Worm (Caenorhabditis elegans) whole organism, L2 larva: ENCODE data around the gene Y94H6A.7.

Experiments
- C34F6.9 ChIP-seq: fragments of 150-350 bp; optimal IDR thresholded peaks from 2 replicates; lab custom pipeline; 2014; ENCODE audit warnings: missing biosample characterization, missing genetic modification characterization
- F13H6.1 ChIP-seq: sonication (generic microtip); optimal IDR thresholded peaks from 2 replicates; lab custom pipeline; 2016; ENCODE audit warnings: missing genetic modification characterization, missing compliant biosample characterization
- R02D3.7 ChIP-seq: fragments of 150-350 bp; optimal IDR thresholded peaks from 2 replicates; lab custom pipeline; 2014; ENCODE audit warnings: missing biosample characterization, missing genetic modification characterization
- Y55F3AM.14 ChIP-seq: fragments of 200-800 bp; sonication (Bioruptor generic); optimal IDR thresholded peaks from 2 replicates; lab custom pipeline; 2018; ENCODE audit warnings: mild to moderate bottlenecking, missing genetic modification characterization, missing compliant biosample characterization
- ZK546.5 ChIP-seq: sonication (generic microtip); optimal IDR thresholded peaks from 2 replicates; lab custom pipeline; 2017; ENCODE audit warnings: missing biosample characterization, missing genetic modification characterization
- alr-1 ChIP-seq: fragments of 150-350 bp; optimal IDR thresholded peaks from 2 replicates; lab custom pipeline; 2014; ENCODE audit warnings: missing biosample characterization, missing genetic modification characterization
- aly-2 ChIP-seq: fragments of 150-350 bp; optimal IDR thresholded peaks from 2 replicates; lab custom pipeline; 2014; ENCODE audit warnings: missing biosample characterization, missing genetic modification characterization
- ama-1 ChIP-seq: fragments of 150-350 bp; optimal IDR thresholded peaks from 2 replicates; lab custom pipeline; 2018; ENCODE audit warnings: inconsistent platforms
- blmp-1 ChIP-seq: sonication (generic microtip); optimal IDR thresholded peaks from 2 replicates; lab custom pipeline; 2017; ENCODE audit warnings: missing genetic modification characterization, mild to moderate bottlenecking, missing compliant biosample characterization, antibody characterized with exemption, moderate library complexity; ENCODE audit not compliant: insufficient read depth
- ceh-16 ChIP-seq: fragments of 150-350 bp; optimal IDR thresholded peaks from 2 replicates; lab custom pipeline; 2014; ENCODE audit warnings: missing biosample characterization, missing genetic modification characterization
- crh-2 ChIP-seq: sonication (generic microtip); optimal IDR thresholded peaks from 2 replicates; lab custom pipeline; 2017; ENCODE audit warnings: missing biosample characterization, missing genetic modification characterization
- dmd-4 ChIP-seq: sonication (generic microtip); optimal IDR thresholded peaks from 2 replicates; lab custom pipeline; 2017; ENCODE audit warnings: missing biosample characterization, missing genetic modification characterization
- elt-1 ChIP-seq: fragments of 150-350 bp; optimal IDR thresholded peaks from 2 replicates; lab custom pipeline; 2014; ENCODE audit warnings: missing biosample characterization, missing genetic modification characterization
- elt-3 ChIP-seq: sonication (generic microtip); optimal IDR thresholded peaks from 2 replicates; lab custom pipeline; 2017; ENCODE audit warnings: missing biosample characterization, missing genetic modification characterization
- fos-1 ChIP-seq: fragments of 150-350 bp; optimal IDR thresholded peaks from 2 replicates; lab custom pipeline; 2014; ENCODE audit warnings: missing biosample characterization, missing genetic modification characterization
- gmeb-1 ChIP-seq: fragments of 150-350 bp; optimal IDR thresholded peaks from 2 replicates; lab custom pipeline; 2014; ENCODE audit warnings: missing biosample characterization, missing genetic modification characterization
- lin-13 ChIP-seq: fragments of 150-350 bp; optimal IDR thresholded peaks from 2 replicates; lab custom pipeline; 2014; ENCODE audit warnings: missing biosample characterization, missing genetic modification reagents, missing genetic modification characterization
- lin-39 ChIP-seq: fragments of 150-350 bp; optimal IDR thresholded peaks from 2 replicates; lab custom pipeline; 2014; ENCODE audit warnings: missing biosample characterization, missing genetic modification reagents, missing genetic modification characterization
- lsy-2 ChIP-seq, 2 experiments: fragments of 150-350 bp in 1 of 2; sonication (generic microtip) in 1 of 2; optimal IDR thresholded peaks; 2 replicates each; lab custom pipeline; 2014 to 2017; ENCODE audit warnings: missing biosample characterization in 2 of 2, missing genetic modification characterization in 2 of 2
- mab-5 ChIP-seq: fragments of 150-350 bp; optimal IDR thresholded peaks from 2 replicates; lab custom pipeline; 2014; ENCODE audit warnings: missing biosample characterization, missing genetic modification characterization
- mdl-1 ChIP-seq, 2 experiments: fragments of 150-350 bp in 1 of 2; sonication (generic microtip) in 1 of 2; optimal IDR thresholded peaks; 2 replicates each; lab custom pipeline; 2017; ENCODE audit warnings: missing biosample characterization in 2 of 2, missing genetic modification characterization in 2 of 2
- nhr-10 ChIP-seq: sonication (generic microtip); optimal IDR thresholded peaks from 2 replicates; lab custom pipeline; 2017; ENCODE audit warnings: missing biosample characterization, missing genetic modification characterization
- nhr-12 ChIP-seq: fragments of 150-350 bp; optimal IDR thresholded peaks from 2 replicates; lab custom pipeline; 2014; ENCODE audit warnings: missing biosample characterization, missing genetic modification characterization
- nhr-129 ChIP-seq: fragments of 150-350 bp; optimal IDR thresholded peaks from 2 replicates; lab custom pipeline; 2014; ENCODE audit warnings: missing biosample characterization, missing genetic modification characterization
- nhr-21 ChIP-seq: fragments of 150-350 bp; optimal IDR thresholded peaks from 2 replicates; lab custom pipeline; 2014; ENCODE audit warnings: missing biosample characterization, missing genetic modification characterization
- nhr-23 ChIP-seq: fragments of 150-350 bp; optimal IDR thresholded peaks from 2 replicates; lab custom pipeline; 2014; ENCODE audit warnings: missing biosample characterization, missing genetic modification reagents, missing genetic modification characterization
- nhr-237 ChIP-seq: fragments of 150-350 bp; optimal IDR thresholded peaks from 2 replicates; lab custom pipeline; 2014; ENCODE audit warnings: missing biosample characterization, missing genetic modification characterization
- nhr-6 ChIP-seq: fragments of 150-350 bp; optimal IDR thresholded peaks from 2 replicates; lab custom pipeline; 2014; ENCODE audit warnings: missing biosample characterization, missing genetic modification characterization
- sma-3 ChIP-seq: sonication (generic microtip); optimal IDR thresholded peaks from 2 replicates; lab custom pipeline; 2016; ENCODE audit warnings: missing genetic modification reagents, missing genetic modification characterization, missing compliant biosample characterization
- unc-39 ChIP-seq: fragments of 150-350 bp; optimal IDR thresholded peaks from 2 replicates; lab custom pipeline; 2014; ENCODE audit warnings: missing biosample characterization, missing genetic modification characterization
- unc-55 ChIP-seq: fragments of 150-350 bp; sonication (generic microtip); optimal IDR thresholded peaks from 3 replicates; lab custom pipeline; 2014; ENCODE audit warnings: missing biosample characterization, missing genetic modification reagents, missing genetic modification characterization
- unc-62 ChIP-seq: fragments of 150-350 bp; optimal IDR thresholded peaks from 2 replicates; lab custom pipeline; 2014; ENCODE audit warnings: missing biosample characterization, missing genetic modification reagents, missing genetic modification characterization
- zag-1 ChIP-seq: fragments of 150-350 bp; optimal IDR thresholded peaks from 2 replicates; lab custom pipeline; 2014; ENCODE audit warnings: missing biosample characterization, missing genetic modification characterization
- ztf-1 ChIP-seq: fragments of 200-800 bp; sonication (Bioruptor generic); conservative IDR thresholded peaks from 2 replicates; pipeline ENCODE4 v1.3.6; 2022; ENCODE audit warnings: missing genetic modification characterization, missing compliant biosample characterization
- ztf-11 ChIP-seq: sonication (generic microtip); optimal IDR thresholded peaks from 2 replicates; lab custom pipeline; 2017; ENCODE audit warnings: missing biosample characterization, missing genetic modification characterization

The Y94H6A.7 gene

ce11 chrIV:2703927-2704401, 12.4 kb downstream of the Y94H6A.7 start, which contains the start of gene Y94H6A.5 (continued):
- TF ChIP-seq F13H6.1: no peak
- TF ChIP-seq nhr-21 (tag; lab: Kevin White, UChicago): no peak
- TF ChIP-seq ztf-1 (GFP tag; lab: Robert Waterston, UW): no peak
- no peak for TF ChIP-seq nhr-10 (tag; lab: Kevin White, UChicago)
- no peak for TF ChIP-seq unc-39 (tag; lab: Kevin White, UChicago)
- no peak for TF ChIP-seq ztf-11 (tag; lab: Kevin White, UChicago)
- TF ChIP-seq sma-3 (GFP tag; lab: Kevin White, UChicago): peak; percentile 21
- TF ChIP-seq lin-13 (GFP tag; lab: Kevin White, UChicago): peak; percentile 69
- no peak for TF ChIP-seq elt-1 (tag; lab: Kevin White, UChicago)
- TF ChIP-seq aly-2 (tag; lab: Kevin White, UChicago): no peak
- TF ChIP-seq, all 48 proteins: peak for 12

ce11 chrIV:2688716-2689307, 27.6 kb downstream of the Y94H6A.7 start, which contains the start of gene egrh-3:
Gene egrh-3, minus strand, starts transcription at chrIV:2688766.
- TF ChIP-seq blmp-1 (tag; lab: Kevin White, UChicago) (no peak), mdl-1 (tag; optimal IDR thresholded peaks at IDR 0.05; lab: Kevin White, UChicago) (no peak), nhr-6 (tag; lab: Kevin White, UChicago) (no peak), dmd-4 (tag; lab: Kevin White, UChicago) (no peak), fos-1 (tag; lab: Kevin White, UChicago) (no peak), C34F6.9 (tag; lab: Kevin White, UChicago) (no peak), Y55F3AM.14 (no peak), zag-1 (tag; lab: Kevin White, UChicago) (no peak), ztf-11 (tag; lab: Kevin White, UChicago) (no peak), unc-55 (GFP tag; lab: Kevin White, UChicago) (no peak), lin-13 (GFP tag; lab: Kevin White, UChicago) (no peak), alr-1 (tag; lab: Kevin White, UChicago) (no peak), lsy-2 (tag; optimal IDR thresholded peaks at IDR 0.05; lab: Kevin White, UChicago) (no peak), ama-1 (no peak), elt-1 (tag; lab: Kevin White, UChicago) (no peak), unc-39 (tag; lab: Kevin White, UChicago) (no peak)

- TF ChIP-seq ceh-16 (tag; lab: Kevin White, UChicago) (no peak), unc-62 (GFP tag; lab: Kevin White, UChicago) (no peak), fos-1 (tag; lab: Kevin White, UChicago) (no peak), R02D3.7 (tag; lab: Kevin White, UChicago) (no peak), mab-5 (tag; lab: Kevin White, UChicago) (no peak), blmp-1 (tag; lab: Kevin White, UChicago) (no peak), gmeb-1 (tag; lab: Kevin White, UChicago) (no peak), lsy-2 (tag; optimal IDR thresholded peaks at IDR 0.05; lab: Kevin White, UChicago) (no peak), dmd-4 (tag; lab: Kevin White, UChicago) (no peak), lin-39 (tag; lab: Kevin White, UChicago) (no peak), ztf-1 (GFP tag; lab: Robert Waterston, UW) (no peak), ztf-11 (tag; lab: Kevin White, UChicago) (no peak), nhr-23 (tag; lab: Kevin White, UChicago) (no peak), nhr-237 (tag; lab: Kevin White, UChicago) (no peak)
Observed at ce11 chrIV:2680281-2680680, 36.1 kb downstream of the Y94H6A.7 start.

ce11 chrIV:2678152-2678551, 38.2 kb downstream of the Y94H6A.7 start:
- no peak for TF ChIP-seq ZK546.5 (tag; lab: Kevin White, UChicago)
- TF ChIP-seq nhr-129 (tag; lab: Kevin White, UChicago): no peak
- no peak for TF ChIP-seq crh-2 (tag; lab: Kevin White, UChicago)
- no peak for TF ChIP-seq lsy-2 (tag; optimal IDR thresholded peaks at IDR 0.05; lab: Kevin White, UChicago)
- TF ChIP-seq F13H6.1: no peak
- TF ChIP-seq unc-39 (tag; lab: Kevin White, UChicago): no peak
- TF ChIP-seq ztf-11 (tag; lab: Kevin White, UChicago): no peak
- TF ChIP-seq R02D3.7 (tag; lab: Kevin White, UChicago): no peak
- TF ChIP-seq nhr-23 (tag; lab: Kevin White, UChicago): no peak
- no peak for TF ChIP-seq ceh-16 (tag; lab: Kevin White, UChicago)
- TF ChIP-seq nhr-12 (tag; lab: Kevin White, UChicago): no peak
- no peak for TF ChIP-seq elt-1 (tag; lab: Kevin White, UChicago)
- no peak for TF ChIP-seq zag-1 (tag; lab: Kevin White, UChicago)
- no peak for TF ChIP-seq elt-3 (tag; lab: Kevin White, UChicago)
